Fruit fly (Drosophila melanogaster) whole organism, wandering third instar larva: ENCODE measurements around the gene Rab39.

Experiments used
- Abd-B ChIP-seq: fragments of >200 bp; optimal IDR thresholded peaks from 2 replicates; lab custom pipeline; 2017; ENCODE audit warnings: missing biosample characterization, missing genetic modification characterization
- CG9705 ChIP-seq: fragments of 200-800 bp; sonication (Bioruptor generic); optimal IDR thresholded peaks from 2 replicates; lab custom pipeline; 2018; ENCODE audit warnings: missing biosample characterization, mild to moderate bottlenecking, missing genetic modification characterization
- CrebA ChIP-seq: fragments of 200-800 bp; sonication (Bioruptor generic); optimal IDR thresholded peaks from 2 replicates; lab custom pipeline; 2016; ENCODE audit warnings: missing biosample characterization, mild to moderate bottlenecking, missing genetic modification characterization, borderline replicate concordance
- Dfd ChIP-seq: fragments of >200 bp; optimal IDR thresholded peaks from 2 replicates; lab custom pipeline; 2017; ENCODE audit warnings: missing biosample characterization, missing genetic modification characterization
- Dif ChIP-seq: fragments of 200-275, 200-300 bp; sonication (Bioruptor generic); optimal IDR thresholded peaks from 2 replicates; lab custom pipeline; 2018; ENCODE audit warnings: missing biosample characterization, missing genetic modification characterization; ENCODE audit not compliant: partially characterized antibody
- GATAd ChIP-seq: sonication (Bioruptor generic); optimal IDR thresholded peaks from 2 replicates; lab custom pipeline; 2016; ENCODE audit warnings: missing biosample characterization, missing genetic modification characterization
- HLH106 ChIP-seq: fragments of 200-800 bp; optimal IDR thresholded peaks from 3 replicates; lab custom pipeline; 2019; ENCODE audit warnings: missing biosample characterization, mild to moderate bottlenecking, missing genetic modification characterization, moderate library complexity
- Hnf4 ChIP-seq: fragments of 200-800 bp; sonication (Bioruptor generic); optimal IDR thresholded peaks from 2 replicates; lab custom pipeline; 2016; ENCODE audit warnings: missing biosample characterization, mild to moderate bottlenecking, missing genetic modification characterization
- Hr83 ChIP-seq: fragments of 200-300 bp; sonication (Bioruptor generic); optimal IDR thresholded peaks from 2 replicates; lab custom pipeline; 2016; ENCODE audit warnings: missing biosample characterization, mild to moderate bottlenecking, missing genetic modification characterization, moderate library complexity; ENCODE audit not compliant: poor library complexity, severe bottlenecking
- Jra ChIP-seq: sonication (Bioruptor generic); optimal IDR thresholded peaks from 2 replicates; lab custom pipeline; 2016; ENCODE audit warnings: missing biosample characterization, missing genetic modification characterization
- Myc ChIP-seq: fragments of >200 bp; optimal IDR thresholded peaks from 2 replicates; lab custom pipeline; 2017
- N ChIP-seq: fragments of >200 bp; optimal IDR thresholded peaks from 2 replicates; lab custom pipeline; 2018; ENCODE audit warnings: missing biosample characterization, missing external identifiers, missing genetic modification characterization
- OdsH ChIP-seq: fragments of 200-800 bp; sonication (Bioruptor generic); optimal IDR thresholded peaks from 2 replicates; lab custom pipeline; 2016; ENCODE audit warnings: missing biosample characterization, mild to moderate bottlenecking, missing genetic modification characterization
- Rel ChIP-seq, 2 experiments: fragments of 200-800 bp; sonication (Bioruptor generic) in 1 of 2; optimal IDR thresholded peaks; 2 replicates in 1 of 2; 3 replicates in 1 of 2; lab custom pipeline; 2016 to 2019; ENCODE audit warnings: mild to moderate bottlenecking in 2 of 2, missing biosample characterization in 2 of 2, missing genetic modification characterization in 2 of 2, moderate library complexity in 1 of 2
- Sp1 ChIP-seq: fragments of 200-800 bp; sonication (Bioruptor generic); optimal IDR thresholded peaks from 3 replicates; lab custom pipeline; 2019; ENCODE audit warnings: missing biosample characterization, mild to moderate bottlenecking, missing genetic modification characterization, moderate library complexity
- Vsx2 ChIP-seq: fragments of 200-300, 225-300 bp; sonication (Bioruptor generic); optimal IDR thresholded peaks from 2 replicates; lab custom pipeline; 2018; ENCODE audit warnings: missing biosample characterization, missing genetic modification characterization; ENCODE audit not compliant: partially characterized antibody
- br ChIP-seq: fragments of 200-800 bp; sonication (Bioruptor generic); optimal IDR thresholded peaks from 2 replicates; lab custom pipeline; 2016; ENCODE audit warnings: missing biosample characterization, missing genetic modification characterization
- brk ChIP-seq: fragments of 200-800 bp; sonication (Bioruptor generic); optimal IDR thresholded peaks from 2 replicates; lab custom pipeline; 2016; ENCODE audit warnings: missing biosample characterization, mild to moderate bottlenecking, missing genetic modification characterization
- dl ChIP-seq, 2 experiments: fragments of 175-275, 200-275 bp in 1 of 2; fragments of 200-275 bp in 1 of 2; sonication (Bioruptor generic); optimal IDR thresholded peaks; lab custom pipeline; 2018; ENCODE audit warnings: mild to moderate bottlenecking in 2 of 2, missing biosample characterization in 2 of 2, missing genetic modification characterization in 2 of 2, moderate library complexity in 2 of 2; ENCODE audit not compliant: partially characterized antibody in 2 of 2, insufficient read depth in 1 of 2
- dmrt93B ChIP-seq: fragments of 200-800 bp; sonication (Bioruptor generic); optimal IDR thresholded peaks from 2 replicates; lab custom pipeline; 2018; ENCODE audit warnings: missing biosample characterization, mild to moderate bottlenecking, missing genetic modification characterization
- dsf ChIP-seq: sonication (Bioruptor generic); optimal IDR thresholded peaks from 2 replicates; lab custom pipeline; 2016; ENCODE audit warnings: missing biosample characterization, missing genetic modification characterization, borderline replicate concordance
- ey ChIP-seq: fragments of 200-800 bp; sonication (Bioruptor generic); optimal IDR thresholded peaks from 2 replicates; lab custom pipeline; 2016; ENCODE audit warnings: missing biosample characterization, missing genetic modification characterization
- foxo ChIP-seq, 2 experiments: fragments of 200-800 bp; sonication (Bioruptor generic); optimal IDR thresholded peaks; 2 replicates in 1 of 2; 3 replicates in 1 of 2; lab custom pipeline; 2016 to 2017; ENCODE audit warnings: missing biosample characterization in 2 of 2, missing genetic modification characterization in 2 of 2
- fru ChIP-seq: fragments of 200-800 bp; sonication (Bioruptor generic); optimal IDR thresholded peaks from 3 replicates; lab custom pipeline; 2016; ENCODE audit warnings: missing biosample characterization, mild to moderate bottlenecking, missing genetic modification characterization
- h ChIP-seq: fragments of 200-800 bp; sonication (Bioruptor generic); optimal IDR thresholded peaks from 3 replicates; lab custom pipeline; 2016; ENCODE audit warnings: missing biosample characterization, mild to moderate bottlenecking, missing genetic modification characterization
- jim ChIP-seq: fragments of 175-275, 200-325 bp; sonication (Bioruptor generic); optimal IDR thresholded peaks from 2 replicates; lab custom pipeline; 2016; ENCODE audit warnings: missing biosample characterization, mild to moderate bottlenecking, missing genetic modification characterization
- lola ChIP-seq: fragments of >200 bp; optimal IDR thresholded peaks from 2 replicates; lab custom pipeline; 2017; ENCODE audit warnings: missing biosample characterization, missing genetic modification characterization
- pan ChIP-seq: fragments of >200 bp; optimal IDR thresholded peaks from 2 replicates; lab custom pipeline; 2017
- psq ChIP-seq: fragments of 200-800 bp; sonication (Bioruptor generic); optimal IDR thresholded peaks from 3 replicates; lab custom pipeline; 2017; ENCODE audit warnings: missing biosample characterization, mild to moderate bottlenecking, missing genetic modification characterization, moderate library complexity
- rgr ChIP-seq: fragments of 200-800 bp; sonication (Bioruptor generic); optimal IDR thresholded peaks from 3 replicates; lab custom pipeline; 2016; ENCODE audit warnings: missing biosample characterization, mild to moderate bottlenecking, missing genetic modification characterization
- sage ChIP-seq: fragments of 200-800 bp; sonication (Bioruptor generic); optimal IDR thresholded peaks from 2 replicates; lab custom pipeline; 2016; ENCODE audit warnings: missing biosample characterization, mild to moderate bottlenecking, missing genetic modification characterization
- sv ChIP-seq: fragments of 200-800 bp; sonication (Bioruptor generic); optimal IDR thresholded peaks from 3 replicates; lab custom pipeline; 2016; ENCODE audit warnings: missing biosample characterization, missing genetic modification characterization
- tai ChIP-seq: sonication (Bioruptor generic); optimal IDR thresholded peaks from 2 replicates; lab custom pipeline; 2016; ENCODE audit warnings: missing biosample characterization, missing genetic modification characterization
- woc ChIP-seq: sonication (Bioruptor generic); optimal IDR thresholded peaks from 2 replicates; lab custom pipeline; 2016; ENCODE audit warnings: missing biosample characterization, mild to moderate bottlenecking, missing genetic modification characterization

The Rab39 gene

DNA sequence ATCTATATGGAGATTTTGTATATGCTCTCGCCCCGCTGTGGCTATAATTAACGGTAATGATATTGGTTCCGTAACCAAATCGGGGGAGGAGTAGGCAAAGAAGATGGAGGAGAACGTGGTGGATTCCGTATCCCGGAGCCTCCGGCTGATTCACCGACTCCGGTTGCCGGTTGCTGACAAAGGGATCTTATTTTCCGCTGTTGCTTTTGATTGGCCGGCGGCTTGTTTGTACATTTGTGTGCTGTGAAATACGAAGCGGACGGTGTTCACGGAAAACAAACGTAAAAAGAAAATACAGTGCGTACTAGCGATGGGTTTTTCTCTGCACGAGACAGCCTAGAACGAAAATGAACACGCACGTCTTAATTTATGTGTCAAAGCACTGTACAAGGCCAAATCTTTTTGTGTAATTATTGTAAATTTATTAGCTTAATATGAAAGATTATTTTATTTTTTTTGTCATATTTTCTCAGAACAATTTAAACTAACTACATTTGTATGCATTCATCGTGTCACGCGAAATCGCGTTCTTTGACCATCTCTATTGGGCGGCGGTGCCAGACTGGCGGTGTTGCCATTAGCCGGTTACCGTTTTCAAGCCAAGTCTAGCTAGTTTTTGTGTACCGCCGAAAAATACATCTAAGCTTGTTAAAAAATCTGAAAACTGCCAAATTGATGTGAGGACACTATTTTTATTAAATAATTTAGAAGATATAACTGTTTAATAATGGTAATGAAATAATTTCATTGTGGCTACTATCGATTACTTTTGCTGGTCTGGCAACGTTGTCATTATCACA is at the start of gene Rab39, which contains the start of gene Pdp:
TSS of gene Rab39 (plus strand) at position 793 of the 800 bp plus-strand sequence.
TSS of gene Pdp (minus strand) at position 521 of the 800 bp plus-strand sequence.
- TF ChIP-seq psq (GFP tag; lab: Kevin White, UChicago) (peak; percentile 60), HLH106 (tag; lab: Kevin White, UChicago) (peak; percentile 85), Dif (GFP tag; lab: Kevin White, UChicago) (no peak), Hnf4 (GFP tag; lab: Kevin White, UChicago) (no peak), Sp1 (GFP tag; lab: Kevin White, UChicago) (peak; percentile 72), OdsH (GFP tag; lab: Kevin White, UChicago) (peak; percentile 65), Abd-B (GFP tag; lab: Kevin White, UChicago) (no peak), N (GFP tag; lab: Kevin White, UChicago) (no peak), Myc (lab: Kevin White, UChicago) (peak; percentile 82), pan (lab: Kevin White, UChicago) (no peak), br (GFP tag; lab: Kevin White, UChicago) (peak; percentile 69), woc (peak; percentile 84), CG9705 (GFP tag; lab: Kevin White, UChicago) (peak; percentile 71), GATAd (GFP tag; lab: Kevin White, UChicago) (peak; percentile 10), sage (GFP tag; lab: Kevin White, UChicago) (peak; percentile 46), tai (GFP tag; lab: Kevin White, UChicago) (no peak), rgr (GFP tag; lab: Kevin White, UChicago) (peak; percentile 76), h (GFP tag; lab: Kevin White, UChicago) (peak; percentile 76), ey (GFP tag; lab: Kevin White, UChicago) (peak; percentile 62), foxo (GFP tag; optimal IDR thresholded peaks at IDR 0.05; lab: Kevin White, UChicago) (peak in 1 of 2 experiments; percentile 81), Jra (GFP tag; lab: Kevin White, UChicago) (peak; percentile 56), dl (GFP tag; optimal IDR thresholded peaks at IDR 0.05; lab: Kevin White, UChicago; ENCODE audit: insufficient read depth in 1 of 2, partially characterized antibody in 2 of 2) (no peak), Rel (GFP tag; optimal IDR thresholded peaks at IDR 0.05; lab: Kevin White, UChicago) (no peak), Rel (tag; optimal IDR thresholded peaks at IDR 0.05; lab: Kevin White, UChicago) (peak; percentile 44), Dfd (GFP tag; lab: Kevin White, UChicago) (no peak), CrebA (GFP tag; lab: Kevin White, UChicago) (no peak), dsf (GFP tag; lab: Kevin White, UChicago) (peak; percentile 31), sv (GFP tag; lab: Kevin White, UChicago) (peak; percentile 67), Hr83 (GFP tag; lab: Kevin White, UChicago) (peak; percentile 28), Vsx2 (no peak), dmrt93B (GFP tag; lab: Kevin White, UChicago) (peak; percentile 77), fru (GFP tag; lab: Kevin White, UChicago) (peak; percentile 74), jim (GFP tag; lab: Kevin White, UChicago) (no peak), brk (GFP tag; lab: Kevin White, UChicago) (no peak), lola (GFP tag; lab: Kevin White, UChicago) (no peak)
- TF ChIP-seq, all 38 proteins: peak for 21

DNA sequence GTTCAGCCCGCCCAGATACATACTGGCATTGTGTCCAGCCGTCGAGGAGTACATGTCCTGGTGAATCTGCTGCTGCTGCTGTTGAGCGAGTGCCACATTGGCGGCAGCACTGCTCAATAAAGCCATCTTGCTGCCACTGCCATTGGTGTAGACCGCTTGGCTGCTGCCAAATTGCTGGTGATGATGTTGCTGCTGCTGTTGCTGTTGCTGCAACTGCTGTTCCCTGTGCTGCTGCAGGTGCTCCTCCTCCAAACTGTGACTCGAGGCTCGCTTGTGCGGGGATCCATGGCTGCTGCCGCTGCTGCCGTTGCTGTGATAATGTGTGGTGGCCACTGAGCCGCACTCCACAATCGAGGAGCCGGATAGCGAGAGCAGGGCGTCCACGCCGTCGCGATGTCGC is 48.7 kb upstream of the Rab39 start:
- TF ChIP-seq Dfd (GFP tag; lab: Kevin White, UChicago): peak; percentile 91
- TF ChIP-seq Vsx2: no peak

DNA sequence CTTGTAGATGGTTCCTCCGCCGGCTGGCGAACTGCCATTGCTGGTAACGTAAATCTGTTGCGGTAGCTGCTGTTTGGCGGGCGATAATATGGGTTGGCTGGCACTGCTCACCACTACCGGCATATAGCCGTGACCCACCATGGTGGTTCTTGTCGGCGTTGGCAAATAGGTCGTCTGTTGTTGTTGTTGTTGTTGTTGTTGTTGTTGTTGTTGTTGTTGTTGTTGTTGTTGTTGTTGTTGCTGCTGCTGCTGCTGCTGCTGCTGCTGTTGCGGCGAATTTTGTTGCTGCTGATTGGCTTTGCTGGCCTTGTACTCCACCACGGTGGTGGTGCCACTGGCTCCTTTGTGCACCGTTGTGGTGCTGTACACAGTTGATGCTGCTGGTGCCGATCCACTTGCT is 45.9 kb upstream of the Rab39 start:
- TF ChIP-seq Dfd (GFP tag; lab: Kevin White, UChicago) (peak; percentile 88), foxo (GFP tag; optimal IDR thresholded peaks at IDR 0.05; lab: Kevin White, UChicago) (no peak)
- TF ChIP-seq, all 38 proteins: peak for 1
